Worm (Caenorhabditis elegans) whole organism, midembryonic: ENCODE data around the gene Y82E9BR.3.
"Not testable (repeated sequence)": the region's sequence is repeated elsewhere in the genome, so short reads cannot be mapped to it uniquely, and the experiment has no call there.

Experiments used
- T22C8.4 ChIP-seq: fragments of 200-800 bp; sonication (Bioruptor generic); IDR thresholded peaks from 2 replicates; pipeline ENCODE4 v1.3.6; 2022; ENCODE audit warnings: missing genetic modification characterization, missing compliant biosample characterization
- cog-1 ChIP-seq: sonication (generic microtip); optimal IDR thresholded peaks from 2 replicates; lab custom pipeline; 2016; ENCODE audit warnings: missing genetic modification characterization, missing compliant biosample characterization
- flt-1 ChIP-seq: fragments of 200-800 bp; sonication (Bioruptor generic); IDR thresholded peaks from 2 replicates; pipeline ENCODE4 v1.3.6; 2022; ENCODE audit warnings: missing genetic modification characterization, missing compliant biosample characterization
- klf-2 ChIP-seq: fragments of 200-800 bp; sonication (Bioruptor generic); conservative IDR thresholded peaks from 2 replicates; pipeline ENCODE4 v1.3.6; 2022; ENCODE audit warnings: missing genetic modification reagents, missing genetic modification characterization, missing compliant biosample characterization
- med-1 ChIP-seq: sonication (generic microtip); optimal IDR thresholded peaks from 2 replicates; lab custom pipeline; 2017; ENCODE audit warnings: missing genetic modification characterization, mild to moderate bottlenecking, missing compliant biosample characterization, antibody characterized with exemption, missing genetic modification reagents; ENCODE audit not compliant: insufficient read depth
- ref-1 ChIP-seq: fragments of 200-800 bp; sonication (Bioruptor generic); conservative IDR thresholded peaks from 2 replicates; pipeline ENCODE4 v1.3.6; 2022; ENCODE audit warnings: missing genetic modification reagents, missing genetic modification characterization, missing compliant biosample characterization
- tab-1 ChIP-seq: fragments of 200-800 bp; sonication (Bioruptor generic); IDR thresholded peaks from 2 replicates; pipeline ENCODE4 v1.3.6; 2022; ENCODE audit warnings: missing genetic modification characterization, missing compliant biosample characterization
- ztf-23 ChIP-seq: fragments of 200-800 bp; sonication (Bioruptor generic); IDR thresholded peaks from 2 replicates; pipeline ENCODE4 v1.3.6; 2022; ENCODE audit warnings: missing genetic modification reagents, missing genetic modification characterization, missing compliant biosample characterization
- ztf-29 ChIP-seq: fragments of 200-800 bp; sonication (Bioruptor generic); IDR thresholded peaks from 2 replicates; pipeline ENCODE4 v1.3.6; 2022; ENCODE audit warnings: missing genetic modification reagents, missing genetic modification characterization, missing compliant biosample characterization

Y82E9BR.3 gene

DNA sequence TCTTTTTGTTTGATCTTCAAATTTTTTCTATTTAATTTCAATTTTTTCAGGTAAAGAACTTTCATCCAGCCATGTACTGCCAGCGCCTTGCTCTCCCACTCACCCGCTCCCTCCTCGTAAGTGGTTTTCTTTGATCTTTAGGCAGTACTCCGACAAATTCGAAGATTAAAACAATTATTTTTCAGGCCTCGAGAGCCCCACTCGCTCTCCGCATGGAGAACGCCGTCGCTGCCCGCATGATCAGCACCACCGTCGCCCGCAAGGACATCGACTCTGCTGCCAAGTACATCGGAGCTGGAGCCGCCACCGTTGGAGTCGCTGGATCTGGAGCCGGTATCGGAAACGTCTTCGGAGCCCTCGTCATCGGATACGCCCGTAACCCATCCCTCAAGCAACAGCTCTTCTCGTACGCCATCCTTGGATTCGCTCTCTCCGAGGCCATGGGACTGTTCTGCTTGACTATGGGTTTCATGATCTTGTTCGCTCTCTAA is at the start of gene Y82E9BR.3:
TSS of gene Y82E9BR.3 (plus strand) at position 51 of the 491 bp plus-strand sequence.
- TF ChIP-seq ref-1 (GFP tag; lab: Robert Waterston, UW) (no peak), flt-1 (GFP tag; lab: Robert Waterston, UW) (no peak), cog-1 (no peak), ztf-23 (GFP tag; lab: Robert Waterston, UW) (no peak)

ce11 chrIII:1372563-1372962 is 46.4 kb upstream of the Y82E9BR.3 start:
- TF ChIP-seq flt-1 (GFP tag; lab: Robert Waterston, UW) (no peak), T22C8.4 (no peak), cog-1 (no peak), med-1 (no peak), ref-1 (GFP tag; lab: Robert Waterston, UW) (no peak), ztf-23 (GFP tag; lab: Robert Waterston, UW) (no peak), tab-1 (no peak), ztf-29 (no peak), klf-2 (no peak)

DNA sequence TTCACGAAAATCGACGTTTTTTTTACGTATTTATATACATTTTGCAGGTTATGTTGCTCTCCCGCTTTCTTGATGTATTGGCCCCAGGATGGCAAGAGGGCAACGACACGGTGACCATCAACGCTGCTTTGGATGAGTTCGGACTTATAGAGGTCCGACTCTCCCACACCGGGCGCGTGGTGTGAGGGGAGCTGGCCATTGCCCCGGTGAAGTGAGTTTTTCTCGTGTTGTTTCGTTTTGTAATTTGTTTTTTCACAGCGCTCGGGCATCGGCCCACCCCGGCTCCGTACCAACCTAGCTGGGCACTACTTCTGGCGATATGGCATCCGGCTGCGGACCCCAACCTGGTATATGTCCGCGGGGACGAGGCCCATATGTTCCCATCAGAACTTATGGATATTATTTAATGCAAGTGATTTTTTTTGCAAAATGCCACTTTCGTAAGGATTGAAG is 44.6 kb upstream of the Y82E9BR.3 start, which contains the start of gene Y82E9BR.20:
TSS of gene Y82E9BR.20 (plus strand) at position 51 of the 453 bp plus-strand sequence.
- TF ChIP-seq ztf-29: no peak
- no peak for TF ChIP-seq tab-1
- no peak for TF ChIP-seq ztf-23 (GFP tag; lab: Robert Waterston, UW)
- no peak for TF ChIP-seq cog-1

DNA sequence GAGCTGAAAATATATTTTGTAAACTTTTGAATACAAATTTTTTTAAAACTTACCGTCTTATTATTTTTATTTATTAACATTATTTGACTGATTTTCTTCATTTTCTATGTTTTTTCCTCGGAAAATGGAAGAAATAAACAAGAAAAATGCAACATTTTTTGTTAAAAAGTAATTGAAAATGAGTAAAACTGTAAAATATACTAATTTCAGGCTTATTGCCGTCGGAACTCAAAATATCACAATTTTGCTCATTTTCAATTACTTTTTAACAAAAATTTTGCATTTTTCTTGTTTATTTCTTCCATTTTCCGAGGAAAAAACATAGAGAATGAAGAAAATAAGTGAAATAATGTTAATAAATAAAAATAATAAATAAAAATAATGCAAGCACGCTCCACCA is 43.5 kb upstream of the Y82E9BR.3 start, which contains the start of gene Y82E9BR.10:
TSS of gene Y82E9BR.10 (minus strand) at position 101 of the 400 bp plus-strand sequence.
- TF ChIP-seq T22C8.4, ztf-29, tab-1: not testable (repeated sequence)

- TF ChIP-seq flt-1 (GFP tag; lab: Robert Waterston, UW); klf-2; tab-1: not testable (repeated sequence)
Measured at ce11 chrIII:1377903-1378302, 41.1 kb upstream of the Y82E9BR.3 start, which contains the start of gene pals-40. Gene pals-40 (minus strand): TSS chrIII:1378003.

DNA sequence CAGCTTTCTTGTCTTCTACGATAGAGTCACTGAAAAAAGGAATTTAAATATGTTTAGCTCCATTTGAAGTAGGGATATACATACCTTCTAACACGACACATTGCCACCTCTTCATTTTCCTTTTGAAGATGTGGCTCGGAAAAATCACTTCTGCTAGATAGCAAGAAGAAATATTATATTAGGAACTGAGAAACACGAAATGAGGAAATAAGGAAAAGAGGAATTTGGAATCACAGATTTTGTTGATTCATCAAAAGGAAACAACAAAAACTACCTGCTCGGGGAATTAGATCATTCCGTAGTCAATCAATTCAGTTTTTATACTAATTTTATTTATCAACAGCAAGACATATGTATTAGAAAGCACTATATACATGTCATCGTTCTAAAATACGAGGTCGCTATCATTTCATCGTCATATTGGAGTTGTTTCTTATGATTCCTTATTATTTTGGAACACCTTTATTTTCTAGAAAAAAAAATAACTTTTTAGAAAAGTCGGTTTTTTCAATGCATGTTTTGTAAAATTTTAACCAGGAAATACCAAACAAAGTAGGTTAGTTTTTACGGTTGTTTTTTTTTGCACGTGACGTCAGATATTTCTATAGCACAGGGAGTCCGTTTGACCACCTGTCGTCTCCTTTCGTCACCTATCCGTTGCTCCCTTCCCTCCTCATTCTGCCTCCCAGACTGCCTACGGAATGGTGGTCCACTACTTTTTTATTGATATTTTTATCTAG is 38.3 kb upstream of the Y82E9BR.3 start, which contains the start of the genes pals-21 and Y82E9BR.6:
TSS of gene pals-21 (minus strand) at position 101 of the 740 bp plus-strand sequence.
TSS of gene Y82E9BR.6 (plus strand) at position 690 of the 740 bp plus-strand sequence.
- TF ChIP-seq ztf-23 (GFP tag; lab: Robert Waterston, UW) (no peak), flt-1 (GFP tag; lab: Robert Waterston, UW) (no peak), T22C8.4 (no peak), tab-1 (no peak), ref-1 (GFP tag; lab: Robert Waterston, UW) (no peak), med-1 (no peak), ztf-29 (no peak), klf-2 (no peak), cog-1 (no peak)

DNA sequence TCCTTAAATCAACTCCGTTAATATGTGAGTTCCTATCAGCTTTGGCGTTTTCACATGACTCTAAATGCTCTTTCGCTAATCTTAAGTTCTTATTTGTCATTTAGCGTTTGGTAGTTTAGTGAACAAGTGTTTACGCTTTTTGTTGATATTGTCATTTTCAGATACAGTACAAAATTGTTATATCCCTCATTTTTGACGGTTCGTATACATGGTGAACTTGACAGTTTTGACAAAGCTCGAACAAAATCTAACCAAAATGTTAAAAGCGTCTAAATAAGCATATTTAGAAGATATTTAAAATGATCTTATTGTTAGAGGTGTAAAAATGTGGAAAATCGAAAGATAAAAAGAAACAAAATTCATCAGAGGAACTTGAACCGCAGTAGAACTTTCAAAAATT is 35.5 kb upstream of the Y82E9BR.3 start:
- TF ChIP-seq tab-1 (no peak), klf-2 (no peak), flt-1 (GFP tag; lab: Robert Waterston, UW) (no peak), ztf-29 (no peak), cog-1 (no peak), med-1 (no peak), T22C8.4 (no peak), ref-1 (GFP tag; lab: Robert Waterston, UW) (no peak), ztf-23 (GFP tag; lab: Robert Waterston, UW) (no peak)

DNA sequence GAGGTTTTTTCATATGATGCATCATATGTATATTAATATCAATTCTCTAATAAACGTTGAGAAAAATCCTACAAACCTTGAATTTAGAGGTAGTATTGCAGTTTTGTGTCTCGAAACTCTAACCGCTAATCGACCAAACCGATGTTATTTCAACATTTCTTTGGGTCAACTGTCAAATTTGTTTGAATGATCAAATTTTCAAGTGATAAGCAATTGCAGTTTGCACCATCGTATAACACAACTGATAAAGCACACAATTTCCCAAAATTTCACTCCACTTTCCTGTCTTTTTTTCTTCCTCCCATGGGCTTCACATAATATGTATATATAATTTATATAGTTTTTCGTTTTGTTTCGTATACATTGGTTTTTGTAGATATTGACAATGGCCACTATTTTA is 34.9 kb upstream of the Y82E9BR.3 start, which contains the start of the genes fbxa-138 and Y82E9BR.5:
TSS of gene fbxa-138 (minus strand) at position 161 of the 400 bp plus-strand sequence.
TSS of gene Y82E9BR.5 (plus strand) at position 279 of the 400 bp plus-strand sequence.
- TF ChIP-seq klf-2: no peak
- TF ChIP-seq T22C8.4: no peak
- TF ChIP-seq tab-1: no peak
- no peak for TF ChIP-seq flt-1 (GFP tag; lab: Robert Waterston, UW)
- TF ChIP-seq cog-1: no peak
- no peak for TF ChIP-seq ztf-23 (GFP tag; lab: Robert Waterston, UW)
- no peak for TF ChIP-seq ref-1 (GFP tag; lab: Robert Waterston, UW)
- TF ChIP-seq med-1: no peak
- TF ChIP-seq ztf-29: no peak

DNA sequence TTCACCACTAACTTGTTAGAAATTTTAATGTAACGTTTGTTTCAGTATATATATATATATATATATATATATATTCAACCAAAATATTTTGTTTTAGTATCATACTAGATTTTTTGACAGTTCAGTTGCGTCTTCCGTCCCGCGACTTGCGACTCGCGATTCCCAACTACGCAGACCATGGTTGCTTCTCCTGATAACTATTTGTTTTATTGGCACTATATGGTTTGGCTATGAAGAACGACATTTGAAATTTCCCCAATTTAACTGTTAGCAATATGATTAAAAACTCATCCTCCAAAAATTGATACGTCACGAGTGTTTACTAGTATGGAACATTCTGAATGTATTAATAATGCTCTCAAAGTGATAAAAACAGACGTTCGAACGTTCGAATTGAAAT is 34.3 kb upstream of the Y82E9BR.3 start:
- TF ChIP-seq ztf-29: no peak
- no peak for TF ChIP-seq cog-1

- TF ChIP-seq tab-1 (no peak), cog-1 (no peak), med-1 (no peak), ztf-23 (GFP tag; lab: Robert Waterston, UW) (no peak), klf-2 (no peak), T22C8.4 (no peak), flt-1 (GFP tag; lab: Robert Waterston, UW) (no peak), ref-1 (GFP tag; lab: Robert Waterston, UW) (no peak), ztf-29 (no peak)
Measured at ce11 chrIII:1388274-1389058, 30.5 kb upstream of the Y82E9BR.3 start, which contains the start of gene pals-20. Gene pals-20 (minus strand): TSS chrIII:1388324.
